Worm (Caenorhabditis elegans) whole organism, young adult: ENCODE results near the gene sre-40.

ENCODE experiments used
- B0261.1 ChIP-seq: sonication (generic microtip); optimal IDR thresholded peaks from 2 replicates; lab custom pipeline; 2016; ENCODE audit warnings: mild to moderate bottlenecking, missing genetic modification characterization, moderate library complexity, missing compliant biosample characterization
- B0336.3 ChIP-seq: fragments of 200-800 bp; sonication (Bioruptor generic); IDR thresholded peaks from 2 replicates; pipeline ENCODE4 v1.3.6; 2022; ENCODE audit warnings: missing genetic modification characterization, missing compliant biosample characterization
- D2030.7 ChIP-seq: fragments of 200-800 bp; sonication (Bioruptor generic); IDR thresholded peaks from 2 replicates; pipeline ENCODE4 v1.3.6; 2022; ENCODE audit warnings: missing genetic modification reagents, missing genetic modification characterization, missing compliant biosample characterization
- F33H1.4 ChIP-seq: fragments of 200-800 bp; sonication (Bioruptor generic); IDR thresholded peaks from 2 replicates; pipeline ENCODE4 v1.3.6; 2022; ENCODE audit warnings: missing genetic modification reagents, missing genetic modification characterization, missing compliant biosample characterization
- F37B4.10 ChIP-seq: fragments of 200-800 bp; sonication (Bioruptor generic); IDR thresholded peaks from 2 replicates; pipeline ENCODE4 v1.3.6; 2022; ENCODE audit warnings: missing genetic modification characterization, missing compliant biosample characterization
- F49E8.2 ChIP-seq: sonication (generic microtip); optimal IDR thresholded peaks from 3 replicates; lab custom pipeline; 2017; ENCODE audit warnings: missing genetic modification characterization, mild to moderate bottlenecking, missing compliant biosample characterization, antibody characterized with exemption, moderate library complexity; ENCODE audit not compliant: insufficient read depth
- F55B11.4 ChIP-seq: sonication (generic microtip); optimal IDR thresholded peaks from 2 replicates; lab custom pipeline; 2016; ENCODE audit warnings: missing compliant biosample characterization, missing genetic modification characterization, borderline replicate concordance; ENCODE audit not compliant: insufficient read depth
- Y56A3A.18 ChIP-seq: fragments of 200-800 bp; sonication (Bioruptor generic); IDR thresholded peaks from 2 replicates; pipeline ENCODE4 v1.3.6; 2022; ENCODE audit warnings: missing genetic modification reagents, missing genetic modification characterization, missing compliant biosample characterization
- Y95B8A.8 ChIP-seq: fragments of 200-800 bp; sonication (Bioruptor generic); IDR thresholded peaks from 2 replicates; pipeline ENCODE4 v1.3.6; 2022; ENCODE audit warnings: missing genetic modification reagents, missing genetic modification characterization, missing compliant biosample characterization
- aptf-2 ChIP-seq: fragments of 200-800 bp; sonication (Bioruptor generic); conservative IDR thresholded peaks from 2 replicates; pipeline ENCODE4 v1.3.6; 2022; ENCODE audit warnings: missing genetic modification reagents, missing genetic modification characterization, missing compliant biosample characterization
- aptf-3 ChIP-seq: fragments of 200-800 bp; sonication (Bioruptor generic); IDR thresholded peaks from 2 replicates; pipeline ENCODE4 v1.3.6; 2022; ENCODE audit warnings: missing genetic modification characterization, missing compliant biosample characterization
- attf-3 ChIP-seq: fragments of 200-800 bp; sonication (Bioruptor generic); conservative IDR thresholded peaks from 2 replicates; pipeline ENCODE4 v1.3.6; 2022; ENCODE audit warnings: missing genetic modification reagents, missing genetic modification characterization, missing compliant biosample characterization
- attf-6 ChIP-seq: fragments of 200-800 bp; sonication (Bioruptor generic); IDR thresholded peaks from 2 replicates; pipeline ENCODE4 v1.3.6; 2022; ENCODE audit warnings: missing genetic modification reagents, missing genetic modification characterization, missing compliant biosample characterization
- ceh-100 ChIP-seq: fragments of 200-800 bp; sonication (Bioruptor generic); IDR thresholded peaks from 2 replicates; pipeline ENCODE4 v1.3.6; 2022; ENCODE audit warnings: missing genetic modification reagents, missing genetic modification characterization, missing compliant biosample characterization
- die-1 ChIP-seq: sonication (generic microtip); optimal IDR thresholded peaks from 2 replicates; lab custom pipeline; 2016; ENCODE audit warnings: missing genotype, mild to moderate bottlenecking, missing genetic modification characterization, missing compliant biosample characterization
- dox-1 ChIP-seq: fragments of 200-800 bp; sonication (Bioruptor generic); IDR thresholded peaks from 2 replicates; pipeline ENCODE4 v1.3.6; 2022; ENCODE audit warnings: missing genetic modification reagents, missing genetic modification characterization, missing compliant biosample characterization
- dpl-1 ChIP-seq: fragments of 150-350 bp; optimal IDR thresholded peaks from 2 replicates; lab custom pipeline; 2014; ENCODE audit warnings: missing biosample characterization, missing genetic modification reagents, missing genetic modification characterization
- efl-1 ChIP-seq: fragments of 150-350 bp; optimal IDR thresholded peaks from 2 replicates; lab custom pipeline; 2014; ENCODE audit warnings: missing biosample characterization, missing genetic modification reagents, missing genetic modification characterization
- egl-44 ChIP-seq: fragments of 200-800 bp; sonication (Bioruptor generic); IDR thresholded peaks from 2 replicates; pipeline ENCODE4 v1.3.6; 2022; ENCODE audit warnings: missing genetic modification reagents, missing genetic modification characterization, missing compliant biosample characterization
- egrh-3 ChIP-seq: fragments of 200-800 bp; sonication (Bioruptor generic); IDR thresholded peaks from 2 replicates; pipeline ENCODE4 v1.3.6; 2022; ENCODE audit warnings: missing genetic modification reagents, missing genetic modification characterization, missing compliant biosample characterization
- hmg-1.2 ChIP-seq: fragments of 200-800 bp; sonication (Bioruptor generic); IDR thresholded peaks from 2 replicates; pipeline ENCODE4 v1.3.6; 2022; ENCODE audit warnings: missing genetic modification reagents, missing genetic modification characterization, missing compliant biosample characterization
- hrde-1 ChIP-seq: sonication (generic microtip); optimal IDR thresholded peaks from 2 replicates; lab custom pipeline; 2016; ENCODE audit warnings: missing genetic modification characterization, mild to moderate bottlenecking, missing compliant biosample characterization, moderate library complexity, missing genotype, missing genetic modification reagents, borderline replicate concordance
- lin-40 ChIP-seq: sonication (generic microtip); optimal IDR thresholded peaks from 2 replicates; lab custom pipeline; 2016; ENCODE audit warnings: missing genetic modification characterization, mild to moderate bottlenecking, missing compliant biosample characterization, missing genotype, missing genetic modification reagents
- lsl-1 ChIP-seq: fragments of 200-800 bp; sonication (Bioruptor generic); optimal IDR thresholded peaks from 2 replicates; lab custom pipeline; 2018; ENCODE audit warnings: mild to moderate bottlenecking, missing genetic modification characterization, moderate library complexity, missing compliant biosample characterization
- madf-10 ChIP-seq: sonication (generic microtip); optimal IDR thresholded peaks from 2 replicates; lab custom pipeline; 2016; ENCODE audit warnings: mild to moderate bottlenecking, missing genetic modification characterization, missing compliant biosample characterization
- madf-3 ChIP-seq: fragments of 200-800 bp; sonication (Bioruptor generic); IDR thresholded peaks from 2 replicates; pipeline ENCODE4 v1.3.6; 2022; ENCODE audit warnings: missing genetic modification reagents, missing genetic modification characterization, missing compliant biosample characterization
- madf-6 ChIP-seq: fragments of 200-800 bp; sonication (Bioruptor generic); IDR thresholded peaks from 2 replicates; pipeline ENCODE4 v1.3.6; 2022; ENCODE audit warnings: missing genetic modification reagents, missing genetic modification characterization, missing compliant biosample characterization
- madf-8 ChIP-seq: fragments of 200-800 bp; sonication (Bioruptor generic); conservative IDR thresholded peaks from 2 replicates; pipeline ENCODE4 v1.3.6; 2022; ENCODE audit warnings: missing genetic modification reagents, missing genetic modification characterization, missing compliant biosample characterization
- mcd-1 ChIP-seq: fragments of 200-800 bp; sonication (Bioruptor generic); IDR thresholded peaks from 2 replicates; pipeline ENCODE4 v1.3.6; 2022; ENCODE audit warnings: missing genetic modification reagents, missing genetic modification characterization, missing compliant biosample characterization
- nfyb-1 ChIP-seq: fragments of 200-800 bp; sonication (Bioruptor generic); IDR thresholded peaks from 2 replicates; pipeline ENCODE4 v1.3.6; 2022; ENCODE audit warnings: missing genetic modification reagents, missing genetic modification characterization, missing compliant biosample characterization
- nhr-80 ChIP-seq: sonication (generic microtip); optimal IDR thresholded peaks from 2 replicates; lab custom pipeline; 2016; ENCODE audit warnings: missing genetic modification characterization, missing compliant biosample characterization
- nhr-90 ChIP-seq: sonication (generic microtip); optimal IDR thresholded peaks from 2 replicates; lab custom pipeline; 2016; ENCODE audit warnings: missing genotype, mild to moderate bottlenecking, missing genetic modification characterization, missing compliant biosample characterization
- rcor-1 ChIP-seq: fragments of 200-800 bp; sonication (Bioruptor generic); IDR thresholded peaks from 2 replicates; pipeline ENCODE4 v1.3.6; 2022; ENCODE audit warnings: missing genetic modification reagents, missing genetic modification characterization, missing compliant biosample characterization
- rpc-1 ChIP-seq, 2 experiments: fragments of 150-350 bp in 1 of 2; sonication (generic microtip) in 1 of 2; optimal IDR thresholded peaks; 2 replicates each; lab custom pipeline; 2014 to 2018; ENCODE audit warnings: missing biosample characterization in 1 of 2, missing genetic modification characterization in 1 of 2, missing genetic modification reagents in 1 of 2, missing genotype in 1 of 2
- snpc-1.3 ChIP-seq: sonication (generic microtip); optimal IDR thresholded peaks from 2 replicates; lab custom pipeline; 2017; ENCODE audit warnings: missing genetic modification characterization, mild to moderate bottlenecking, missing compliant biosample characterization, antibody characterized with exemption, moderate library complexity, missing genotype, missing genetic modification reagents; ENCODE audit not compliant: insufficient read depth
- snpc-3.4 ChIP-seq: sonication (generic microtip); optimal IDR thresholded peaks from 2 replicates; lab custom pipeline; 2017; ENCODE audit warnings: missing genetic modification characterization, mild to moderate bottlenecking, missing compliant biosample characterization, antibody characterized with exemption, moderate library complexity, missing genotype, missing genetic modification reagents
- tbp1 ChIP-seq: fragments of 200-800 bp; sonication (Bioruptor generic); optimal IDR thresholded peaks from 2 replicates; lab custom pipeline; 2018; ENCODE audit warnings: mild to moderate bottlenecking, missing genetic modification characterization, missing compliant biosample characterization
- tlf-1 ChIP-seq: fragments of 200-800 bp; sonication (Bioruptor generic); optimal IDR thresholded peaks from 2 replicates; lab custom pipeline; 2018; ENCODE audit warnings: mild to moderate bottlenecking, missing genetic modification characterization, missing compliant biosample characterization
- unc-130 ChIP-seq: sonication (generic microtip); optimal IDR thresholded peaks from 2 replicates; lab custom pipeline; 2016; ENCODE audit warnings: missing genetic modification reagents, missing genetic modification characterization, missing compliant biosample characterization
- xnd-1 ChIP-seq: sonication (generic microtip); optimal IDR thresholded peaks from 2 replicates; lab custom pipeline; 2016; ENCODE audit warnings: missing genotype, missing genetic modification reagents, missing genetic modification characterization, missing compliant biosample characterization
- ztf-18 ChIP-seq: sonication (generic microtip); optimal IDR thresholded peaks from 2 replicates; lab custom pipeline; 2016; ENCODE audit warnings: missing genotype, mild to moderate bottlenecking, missing genetic modification characterization, missing compliant biosample characterization
- ztf-25 ChIP-seq: fragments of 200-800 bp; sonication (Bioruptor generic); IDR thresholded peaks from 2 replicates; pipeline ENCODE4 v1.3.6; 2022; ENCODE audit warnings: missing genetic modification reagents, missing genetic modification characterization, missing compliant biosample characterization
- ztf-26 ChIP-seq: sonication (generic microtip); optimal IDR thresholded peaks from 2 replicates; lab custom pipeline; 2017; ENCODE audit warnings: missing genetic modification characterization, missing compliant biosample characterization
- ztf-28 ChIP-seq: fragments of 200-800 bp; sonication (Bioruptor generic); IDR thresholded peaks from 2 replicates; pipeline ENCODE4 v1.3.6; 2022; ENCODE audit warnings: missing genetic modification reagents, missing genetic modification characterization, missing compliant biosample characterization
- ztf-3 ChIP-seq: fragments of 200-800 bp; sonication (Bioruptor generic); optimal IDR thresholded peaks from 2 replicates; lab custom pipeline; 2018; ENCODE audit warnings: mild to moderate bottlenecking, missing genetic modification characterization, missing compliant biosample characterization

Gene sre-40

ce11 chrII:4701482-4702119 lies 18.0 kb upstream of the sre-40 start, which contains the start of gene unc-85 (continued):
- TF ChIP-seq ceh-100 (GFP tag; lab: Robert Waterston, UW) = peak; percentile 97
- TF ChIP-seq madf-10 = peak; percentile 44
- peak; percentile 96 for TF ChIP-seq rcor-1 (GFP tag; lab: Robert Waterston, UW)
- TF ChIP-seq tlf-1 (GFP tag; lab: Kevin White, UChicago) = peak; percentile 81
- peak; percentile 99 for TF ChIP-seq Y95B8A.8 (GFP tag; lab: Robert Waterston, UW)
- TF ChIP-seq aptf-3 = 0 out of 2 replicates have a peak, but pooled peaks have one; percentile 53
- peak; percentile 86 for TF ChIP-seq hmg-1.2 (GFP tag; lab: Robert Waterston, UW)
- peak; percentile 11 for TF ChIP-seq hrde-1 (tag; lab: Kevin White, UChicago)
- peak; percentile 57 for TF ChIP-seq nhr-80
- TF ChIP-seq dpl-1 (GFP tag; lab: Kevin White, UChicago) = peak; percentile 88
- TF ChIP-seq ztf-18 (tag; lab: Kevin White, UChicago) = peak; percentile 66
- TF ChIP-seq attf-3 (GFP tag; lab: Robert Waterston, UW) = peak; percentile 84
- TF ChIP-seq F49E8.2 = peak; percentile 87
- peak; percentile 99 for TF ChIP-seq mcd-1 (GFP tag; lab: Robert Waterston, UW)
- TF ChIP-seq ztf-26 (tag; lab: Kevin White, UChicago) = peak; percentile 60
- TF ChIP-seq aptf-2 = peak; percentile 77
- peak; percentile 56 for TF ChIP-seq unc-130 (GFP tag; lab: Kevin White, UChicago)
- peak; percentile 61 for TF ChIP-seq tbp1 (GFP tag; lab: Kevin White, UChicago)
- TF ChIP-seq ztf-25 (GFP tag; lab: Robert Waterston, UW) = peak; percentile 93
- TF ChIP-seq xnd-1 (tag; lab: Kevin White, UChicago) = peak; percentile 88
- TF ChIP-seq nhr-90 = peak; percentile 34
- TF ChIP-seq attf-6 (GFP tag; lab: Robert Waterston, UW) = peak; percentile 77
- TF ChIP-seq madf-3 = peak; percentile 95
- peak; percentile 98 for TF ChIP-seq ztf-28
- TF ChIP-seq Y56A3A.18 = peak; percentile 75
- TF ChIP-seq dox-1 (GFP tag; lab: Robert Waterston, UW) = peak; percentile 99
- 0 out of 2 replicates have a peak, but pooled peaks have one; percentile 69 for TF ChIP-seq F37B4.10
- TF ChIP-seq efl-1 (GFP tag; lab: Kevin White, UChicago) = peak; percentile 96
- TF ChIP-seq nfyb-1 (GFP tag; lab: Robert Waterston, UW) = peak; percentile 95
- peak; percentile 28 for TF ChIP-seq die-1 (tag; lab: Kevin White, UChicago)
- peak; percentile 69 for TF ChIP-seq B0336.3
- peak; percentile 85 for TF ChIP-seq egrh-3 (GFP tag; lab: Robert Waterston, UW)

ce11 chrII:4698266-4698771 lies 14.7 kb upstream of the sre-40 start, which contains the start of the genes rpn-5 and scc-1:
TSS of gene rpn-5 (minus strand) at chrII:4698427.
TSS of gene scc-1 (plus strand) at chrII:4698721.
- TF ChIP-seq tbp1 (GFP tag; lab: Kevin White, UChicago) (peak; percentile 19), xnd-1 (tag; lab: Kevin White, UChicago) (peak; percentile 60), madf-8 (peak; percentile 46), F33H1.4 (GFP tag; lab: Robert Waterston, UW) (peak; percentile 92), lin-40 (tag; lab: Kevin White, UChicago) (no peak), B0261.1 (tag; lab: Kevin White, UChicago) (no peak), ceh-100 (GFP tag; lab: Robert Waterston, UW) (no peak; the same call in 1 of the 2 replicates), madf-6 (GFP tag; lab: Robert Waterston, UW) (peak; percentile 85), die-1 (tag; lab: Kevin White, UChicago) (no peak), dox-1 (GFP tag; lab: Robert Waterston, UW) (peak; percentile 32; the same call in 1 of the 2 replicates), egl-44 (GFP tag; lab: Robert Waterston, UW) (no peak), F49E8.2 (peak; percentile 49), efl-1 (GFP tag; lab: Kevin White, UChicago) (peak; percentile 76), snpc-3.4 (tag; lab: Kevin White, UChicago) (peak; percentile 43), hmg-1.2 (GFP tag; lab: Robert Waterston, UW) (peak; percentile 26; the same call in 1 of the 2 replicates), lsl-1 (GFP tag; lab: Kevin White, UChicago) (peak; percentile 91), F55B11.4 (tag; lab: Kevin White, UChicago) (no peak), rpc-1 (optimal IDR thresholded peaks at IDR 0.05; lab: Kevin White, UChicago) (peak; percentile 25), rpc-1 (tag; optimal IDR thresholded peaks at IDR 0.05; lab: Kevin White, UChicago) (no peak), aptf-2 (no peak), D2030.7 (peak; percentile 61), snpc-1.3 (tag; lab: Kevin White, UChicago) (peak; percentile 6), ztf-3 (GFP tag; lab: Kevin White, UChicago) (no peak)
